Worm (Caenorhabditis elegans) whole organism, L4 larva: ENCODE measurements around the gene Y37E11AL.3.

Experiments
- Y5F2A.4 ChIP-seq: fragments of 200-800 bp; sonication (Bioruptor generic); optimal IDR thresholded peaks from 2 replicates; lab custom pipeline; 2018; ENCODE audit warnings: mild to moderate bottlenecking, missing genetic modification characterization, missing compliant biosample characterization
- aha-1 ChIP-seq: fragments of 150-350 bp; peaks from one replicate; lab custom pipeline; 2014; ENCODE audit warnings: missing biosample characterization, missing genetic modification characterization
- aly-2 ChIP-seq: sonication (generic microtip); optimal IDR thresholded peaks from 2 replicates; lab custom pipeline; 2018; ENCODE audit warnings: missing biosample characterization, missing genetic modification characterization
- ama-1 ChIP-seq: fragments of 150-350 bp; optimal IDR thresholded peaks from 2 replicates; lab custom pipeline; 2014; ENCODE audit warnings: inconsistent platforms, mixed read lengths
- ces-1 ChIP-seq: fragments of 150-350 bp; sonication (generic microtip); optimal IDR thresholded peaks from 4 replicates; lab custom pipeline; 2014; ENCODE audit warnings: missing biosample characterization, missing genetic modification reagents, missing genetic modification characterization
- hlh-30 ChIP-seq: sonication (generic microtip); optimal IDR thresholded peaks from 2 replicates; lab custom pipeline; 2017; ENCODE audit warnings: antibody characterized with exemption, mild to moderate bottlenecking, missing genetic modification characterization, missing compliant biosample characterization; ENCODE audit not compliant: insufficient read depth
- jun-1 ChIP-seq: fragments of 150-350 bp; optimal IDR thresholded peaks from 2 replicates; lab custom pipeline; 2014; ENCODE audit warnings: missing biosample characterization, missing genetic modification reagents, missing genetic modification characterization
- unc-130 ChIP-seq: sonication (generic microtip); optimal IDR thresholded peaks from 2 replicates; lab custom pipeline; 2016; ENCODE audit warnings: missing genetic modification reagents, missing genetic modification characterization, missing compliant biosample characterization

- TF ChIP-seq aly-2 (tag; lab: Kevin White, UChicago), result no peak
- TF ChIP-seq jun-1 (tag; lab: Kevin White, UChicago), result no peak
- TF ChIP-seq aha-1 (tag; lab: Kevin White, UChicago), result no peak
- TF ChIP-seq ces-1 (GFP tag; lab: Kevin White, UChicago), result no peak
- no peak for TF ChIP-seq unc-130 (GFP tag; lab: Kevin White, UChicago)
- no peak for TF ChIP-seq ama-1 (lab: Kevin White, UChicago)
- TF ChIP-seq Y5F2A.4 (GFP tag; lab: Kevin White, UChicago), result no peak
- TF ChIP-seq hlh-30 (tag; lab: Kevin White, UChicago), result peak; percentile 72
Observed at ce11 chrIV:3652223-3652622, 42.5 kb upstream of the Y37E11AL.3 start.
